Fruit fly (Drosophila melanogaster): ENCODE data around the gene CG8813.

Gene CG8813

DNA sequence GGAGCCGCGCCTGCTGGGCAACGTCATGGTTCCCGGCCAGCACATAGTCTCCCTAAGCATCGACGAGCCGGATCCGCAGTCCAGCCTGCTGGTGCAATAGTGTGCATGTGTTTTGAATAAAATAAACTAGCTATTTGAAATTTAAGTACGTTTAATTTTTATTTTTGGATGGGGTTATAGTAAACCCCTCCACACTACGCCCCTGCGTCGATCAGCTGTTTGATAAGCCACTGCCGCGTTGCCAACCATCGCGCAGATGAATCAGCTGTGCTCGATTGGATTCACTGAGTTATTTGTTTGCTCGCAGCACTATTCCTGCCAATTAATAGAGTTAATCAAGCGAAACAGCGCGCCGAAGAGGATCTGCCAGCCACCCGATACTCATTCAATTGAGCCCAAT, 9.4 kb downstream of the CG8813 start, which contains the start of gene RabGGTb (continued):
- TF ChIP-seq HmgZ (tag; optimal IDR thresholded peaks at IDR 0.05) (peak; percentile 63), CG10979 (tag; optimal IDR thresholded peaks at IDR 0.05) (peak; percentile 35), Spps (tag; optimal IDR thresholded peaks at IDR 0.05) (no peak), CG4282 (GFP tag; optimal IDR thresholded peaks at IDR 0.05) (no peak), sob (GFP tag; IDR thresholded peaks at IDR 0.05) (peak; percentile 83), CG8478 (optimal IDR thresholded peaks at IDR 0.05) (no peak), Elba2 (GFP tag; optimal IDR thresholded peaks at IDR 0.05) (no peak), sqz (GFP tag; optimal IDR thresholded peaks at IDR 0.05) (no peak), dpn (GFP tag; optimal IDR thresholded peaks at IDR 0.05) (peak; percentile 46 to 54), CG2202 (tag; optimal IDR thresholded peaks at IDR 0.05) (peak; percentile 8), CG14014 (GFP tag; IDR thresholded peaks at IDR 0.05) (peak; percentile 77), gt (GFP tag; IDR thresholded peaks at IDR 0.05) (no peak), NfI (GFP tag; optimal IDR thresholded peaks at IDR 0.05) (peak; percentile 50), nmo (GFP tag; optimal IDR thresholded peaks at IDR 0.05) (peak; percentile 30)

DNA sequence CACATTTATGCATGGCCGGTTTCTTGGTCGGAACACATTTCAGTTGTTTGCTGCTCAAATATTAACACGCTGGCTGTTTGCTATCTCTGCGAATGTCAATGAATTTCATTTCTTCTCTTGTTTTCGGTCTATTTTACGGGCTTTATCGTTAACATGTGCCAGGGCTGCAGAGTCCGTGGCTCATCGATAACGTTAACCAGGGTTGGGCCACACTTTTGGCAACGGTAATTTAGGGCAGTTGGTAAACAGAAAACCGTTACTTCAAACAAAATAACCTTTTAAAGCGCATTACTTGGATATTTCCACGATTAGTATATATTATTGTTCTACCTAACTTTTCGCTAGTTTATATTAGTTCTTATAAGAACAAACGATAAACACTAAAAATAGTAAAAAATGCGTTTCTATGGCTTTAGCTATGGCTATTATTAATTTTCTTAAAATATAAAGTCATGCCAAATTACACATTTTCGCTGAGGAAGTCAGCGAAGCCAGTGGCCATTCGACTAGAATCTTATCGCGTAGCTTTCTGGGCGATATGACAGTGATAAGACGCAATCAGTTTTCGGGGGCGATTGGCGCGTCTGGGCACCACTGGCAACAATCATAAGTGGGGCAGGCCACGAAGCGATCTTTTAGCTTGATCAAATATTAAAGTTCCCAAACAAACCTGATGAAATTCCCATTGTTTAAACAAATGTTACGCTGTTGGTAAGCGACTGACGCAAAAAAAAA, 13.7 kb downstream of the CG8813 start:
- peak; percentile 62 for TF ChIP-seq Dek (tag; optimal IDR thresholded peaks at IDR 0.05)
- TF ChIP-seq CG30403 (GFP tag; optimal IDR thresholded peaks at IDR 0.05) = peak; percentile 68
- TF ChIP-seq CG7987 (GFP tag; optimal IDR thresholded peaks at IDR 0.05) = peak; percentile 69
- no peak for TF ChIP-seq Optix (GFP tag; IDR thresholded peaks at IDR 0.05)
- TF ChIP-seq CG9797 (GFP tag; optimal IDR thresholded peaks at IDR 0.05) = peak; percentile 17
- TF ChIP-seq CG10366 (GFP tag; IDR thresholded peaks at IDR 0.05) = peak; percentile 35; the same call in 1 of the 2 replicates
- peak; percentile 84 for TF ChIP-seq GATAe (GFP tag; conservative IDR thresholded peaks at IDR 0.05)
- no peak for TF ChIP-seq trem (tag; optimal IDR thresholded peaks at IDR 0.05)
- peak; percentile 7 for TF ChIP-seq disco-r (GFP tag; optimal IDR thresholded peaks at IDR 0.05)
- peak; percentile 53 for TF ChIP-seq CG5180 (GFP tag; optimal IDR thresholded peaks at IDR 0.05)
- TF ChIP-seq CG8765 (GFP tag; IDR thresholded peaks at IDR 0.05) = no peak
- peak; percentile 30 for TF ChIP-seq CG12299 (tag; optimal IDR thresholded peaks at IDR 0.05)
- peak; percentile 67 for TF ChIP-seq lbe (GFP tag; optimal IDR thresholded peaks at IDR 0.05)
- TF ChIP-seq inv (GFP tag; IDR thresholded peaks at IDR 0.05; ENCODE audit: partially characterized antibody) = no peak
- TF ChIP-seq Abd-B (GFP tag; optimal IDR thresholded peaks at IDR 0.05) = peak; percentile 34
- TF ChIP-seq Fer3 (tag; optimal IDR thresholded peaks at IDR 0.05) = peak; percentile 25
- peak; percentile 96 for TF ChIP-seq CG7928 (GFP tag; optimal IDR thresholded peaks at IDR 0.05)
- peak; percentile 8 for TF ChIP-seq CG11723 (GFP tag; optimal IDR thresholded peaks at IDR 0.05)
- TF ChIP-seq hb (GFP tag; IDR thresholded peaks at IDR 0.05; ENCODE audit: partially characterized antibody) = no peak
- TF ChIP-seq CrebB (tag; optimal IDR thresholded peaks at IDR 0.05) = peak; percentile 78
- peak; percentile 43 for TF ChIP-seq CG31365 (tag; optimal IDR thresholded peaks at IDR 0.05)
- TF ChIP-seq CG7556 (GFP tag; optimal IDR thresholded peaks at IDR 0.05) = peak; percentile 46
- TF ChIP-seq CG6689 (GFP tag; IDR thresholded peaks at IDR 0.05) = peak; percentile 13; the same call in 1 of the 2 replicates
- TF ChIP-seq row (GFP tag; IDR thresholded peaks at IDR 0.05) = peak; percentile 79
- TF ChIP-seq CG10321 (GFP tag; IDR thresholded peaks at IDR 0.05) = no peak; the same call in 1 of the 2 replicates
- TF ChIP-seq CG16863 (GFP tag; optimal IDR thresholded peaks at IDR 0.05) = peak; percentile 68
- TF ChIP-seq CG4854 (GFP tag; optimal IDR thresholded peaks at IDR 0.05) = peak; percentile 29
- peak; percentile 70 for TF ChIP-seq CoRest (tag; optimal IDR thresholded peaks at IDR 0.05)
- no peak for TF ChIP-seq maf-S (GFP tag; optimal IDR thresholded peaks at IDR 0.05)
- peak; percentile 2 for TF ChIP-seq nerfin-1 (tag; optimal IDR thresholded peaks at IDR 0.05)
- TF ChIP-seq Camta (GFP tag; optimal IDR thresholded peaks at IDR 0.05) = peak; percentile 59
- TF ChIP-seq CG2120 (GFP tag; optimal IDR thresholded peaks at IDR 0.05) = peak; percentile 63
- peak; percentile 58; the same call in 1 of the 2 replicates for TF ChIP-seq ranshi (GFP tag; IDR thresholded peaks at IDR 0.05)
- peak; percentile 55 for TF ChIP-seq Nf-YC (tag; optimal IDR thresholded peaks at IDR 0.05)
- TF ChIP-seq CG9876 (GFP tag; optimal IDR thresholded peaks at IDR 0.05) = no peak
